Fruit fly (Drosophila melanogaster) whole organism, embryonic: ENCODE data around the gene CG17717.

Source experiments
- CG1024 ChIP-seq: fragments of 200-800 bp; sonication (Bioruptor generic); IDR thresholded peaks from 2 replicates; pipeline ENCODE4 v1.3.6; 2022; ENCODE audit warnings: missing biosample characterization, missing genetic modification characterization
- CG12071 ChIP-seq: fragments of 200-800 bp; sonication (Bioruptor generic); optimal IDR thresholded peaks from 3 replicates; lab custom pipeline; 2018; ENCODE audit warnings: missing biosample characterization, mild to moderate bottlenecking, missing genetic modification characterization
- CG13624 ChIP-seq: fragments of 200-800 bp; sonication (Bioruptor generic); optimal IDR thresholded peaks from 2 replicates; lab custom pipeline; 2016; ENCODE audit warnings: missing biosample characterization, missing genetic modification characterization
- CG14860 ChIP-seq: fragments of 200-800 bp; sonication (Bioruptor generic); IDR thresholded peaks from 3 replicates; pipeline ENCODE4 v1.3.6; 2022; ENCODE audit warnings: missing biosample characterization, missing genetic modification characterization; ENCODE audit not compliant: partially characterized antibody
- CG15479 ChIP-seq: fragments of 200-800 bp; sonication (Bioruptor generic); optimal IDR thresholded peaks from 3 replicates; lab custom pipeline; 2019; ENCODE audit warnings: missing biosample characterization, mild to moderate bottlenecking, missing genetic modification characterization, moderate library complexity
- CG15514 ChIP-seq: fragments of 200-800 bp; sonication (Bioruptor generic); optimal IDR thresholded peaks from 3 replicates; lab custom pipeline; 2017; ENCODE audit warnings: missing biosample characterization, missing genetic modification characterization, mild to moderate bottlenecking, moderate library complexity, missing genetic modification reagents
- CG1647 ChIP-seq: fragments of 200-800 bp; sonication (Bioruptor generic); optimal IDR thresholded peaks from 3 replicates; lab custom pipeline; 2016; ENCODE audit warnings: missing biosample characterization, missing genetic modification characterization
- CG18619 ChIP-seq: fragments of 200-800 bp; sonication (Bioruptor generic); optimal IDR thresholded peaks from 3 replicates; lab custom pipeline; 2017; ENCODE audit warnings: missing biosample characterization, mild to moderate bottlenecking, missing genetic modification characterization
- CG2202 ChIP-seq: fragments of 200-800 bp; sonication (Bioruptor generic); optimal IDR thresholded peaks from 2 replicates; lab custom pipeline; 2018; ENCODE audit warnings: missing biosample characterization, mild to moderate bottlenecking, missing genetic modification characterization
- CG2875 ChIP-seq: fragments of 200-800 bp; sonication (Bioruptor generic); optimal IDR thresholded peaks from 2 replicates; lab custom pipeline; 2017; ENCODE audit warnings: missing biosample characterization, mild to moderate bottlenecking, missing genetic modification characterization, missing genetic modification reagents
- CG32767 ChIP-seq: fragments of 200-800 bp; sonication (Bioruptor generic); IDR thresholded peaks from 2 replicates; pipeline ENCODE4 v1.3.6; 2022; ENCODE audit warnings: missing biosample characterization, missing genetic modification characterization
- CG3281 ChIP-seq: fragments of 200-800 bp; sonication (Bioruptor generic); optimal IDR thresholded peaks from 3 replicates; lab custom pipeline; 2017; ENCODE audit warnings: missing biosample characterization, mild to moderate bottlenecking, missing genetic modification characterization
- CG3407 ChIP-seq: fragments of 200-800 bp; sonication (Bioruptor generic); optimal IDR thresholded peaks from 2 replicates; lab custom pipeline; 2018; ENCODE audit warnings: missing biosample characterization, mild to moderate bottlenecking, missing genetic modification characterization
- CG34224 ChIP-seq: fragments of 200-800 bp; sonication (Bioruptor generic); IDR thresholded peaks from 3 replicates; pipeline ENCODE4 v1.3.6; 2022; ENCODE audit warnings: missing biosample characterization, missing genetic modification characterization; ENCODE audit not compliant: partially characterized antibody
- CG4328 ChIP-seq: fragments of 200-800 bp; sonication (Bioruptor generic); optimal IDR thresholded peaks from 3 replicates; lab custom pipeline; 2017; ENCODE audit warnings: missing biosample characterization, missing genetic modification reagents, missing genetic modification characterization
- CG4404 ChIP-seq: fragments of 200-800 bp; sonication (Bioruptor generic); IDR thresholded peaks from 2 replicates; pipeline ENCODE4 v1.3.6; 2022; ENCODE audit warnings: missing biosample characterization, missing genetic modification characterization
- CG4424 ChIP-seq: fragments of 200-800 bp; sonication (Bioruptor generic); optimal IDR thresholded peaks from 3 replicates; lab custom pipeline; 2016; ENCODE audit warnings: missing biosample characterization, missing genetic modification characterization
- CG8290 ChIP-seq, 3 experiments: fragments of 200-800 bp; sonication (Bioruptor generic); optimal IDR thresholded peaks; 2 replicates each; lab custom pipeline; 2016 to 2019; ENCODE audit warnings: missing biosample characterization in 3 of 3, missing genetic modification characterization in 3 of 3, mild to moderate bottlenecking in 2 of 3, moderate library complexity in 1 of 3
- CG9215 ChIP-seq: fragments of 200-800 bp; sonication (Bioruptor generic); IDR thresholded peaks from 2 replicates; pipeline ENCODE4 v1.3.6; 2022; ENCODE audit warnings: missing biosample characterization, missing genetic modification characterization
- Chrac-16 ChIP-seq: fragments of 200-800 bp; sonication (Bioruptor generic); optimal IDR thresholded peaks from 3 replicates; lab custom pipeline; 2016; ENCODE audit warnings: missing biosample characterization, missing genetic modification characterization
- CoRest ChIP-seq: fragments of 200-800 bp; sonication (Bioruptor generic); optimal IDR thresholded peaks from 3 replicates; lab custom pipeline; 2018; ENCODE audit warnings: missing biosample characterization, mild to moderate bottlenecking, missing genetic modification characterization, moderate library complexity
- Hand ChIP-seq: fragments of 200-800 bp; sonication (Bioruptor generic); optimal IDR thresholded peaks from 2 replicates; lab custom pipeline; 2017; ENCODE audit warnings: mild to moderate bottlenecking, missing biosample characterization, missing genetic modification reagents, missing genetic modification characterization
- Hmr ChIP-seq: fragments of 200-800 bp; sonication (Bioruptor generic); optimal IDR thresholded peaks from 3 replicates; lab custom pipeline; 2017; ENCODE audit warnings: mild to moderate bottlenecking, missing biosample characterization, missing genetic modification reagents, missing genetic modification characterization
- Hr39 ChIP-seq: fragments of >200 bp; optimal IDR thresholded peaks from 2 replicates; lab custom pipeline; 2017
- Med ChIP-seq: fragments of 200-800 bp; sonication (Bioruptor generic); peaks from one replicate; lab custom pipeline; 2016; ENCODE audit warnings: missing biosample characterization, missing genetic modification characterization, mild to moderate bottlenecking, inconsistent platforms, moderate library complexity
- Meics ChIP-seq: fragments of 200-800 bp; sonication (Bioruptor generic); optimal IDR thresholded peaks from 2 replicates; lab custom pipeline; 2017; ENCODE audit warnings: missing biosample characterization, mild to moderate bottlenecking, missing genetic modification characterization
- Opbp ChIP-seq: fragments of 200-800 bp; sonication (Bioruptor generic); IDR thresholded peaks from 3 replicates; pipeline ENCODE4 v1.3.6; 2022; ENCODE audit warnings: missing biosample characterization, missing genetic modification characterization; ENCODE audit not compliant: partially characterized antibody
- Optix ChIP-seq: fragments of 200-800 bp; sonication (Bioruptor generic); IDR thresholded peaks from 3 replicates; pipeline ENCODE4 v1.3.6; 2022; ENCODE audit warnings: missing biosample characterization, missing genetic modification characterization
- Ptx1 ChIP-seq: fragments of 200-800 bp; sonication (Bioruptor generic); IDR thresholded peaks from 2 replicates; pipeline ENCODE4 v1.3.6; 2022; ENCODE audit warnings: missing biosample characterization, missing genetic modification characterization
- Ravus ChIP-seq: fragments of 200-800 bp; sonication (Bioruptor generic); IDR thresholded peaks from 2 replicates; pipeline ENCODE4 v1.3.6; 2022; ENCODE audit warnings: missing biosample characterization, missing genetic modification characterization
- Sox100B ChIP-seq: fragments of 200-800 bp; sonication (Bioruptor generic); optimal IDR thresholded peaks from 3 replicates; lab custom pipeline; 2018; ENCODE audit warnings: missing biosample characterization, mild to moderate bottlenecking, missing genetic modification characterization
- ap ChIP-seq: fragments of 200-800 bp; sonication (Bioruptor generic); IDR thresholded peaks from 2 replicates; pipeline ENCODE4 v1.3.6; 2022; ENCODE audit warnings: missing biosample characterization, missing genetic modification characterization
- bcd ChIP-seq: fragments of 200-800 bp; sonication (Bioruptor generic); optimal IDR thresholded peaks from 2 replicates; lab custom pipeline; 2017; ENCODE audit warnings: missing biosample characterization, mild to moderate bottlenecking, missing genetic modification characterization
- cato ChIP-seq: fragments of 200-800 bp; sonication (Bioruptor generic); optimal IDR thresholded peaks from 2 replicates; lab custom pipeline; 2016; ENCODE audit warnings: missing biosample characterization, missing genetic modification characterization, borderline replicate concordance
- ewg ChIP-seq: fragments of 200-800 bp; sonication (Bioruptor generic); optimal IDR thresholded peaks from 3 replicates; lab custom pipeline; 2017; ENCODE audit warnings: mild to moderate bottlenecking, missing biosample characterization, missing genetic modification reagents, missing genetic modification characterization
- grau ChIP-seq: fragments of 200-800 bp; optimal IDR thresholded peaks from 3 replicates; lab custom pipeline; 2019; ENCODE audit warnings: missing biosample characterization, mild to moderate bottlenecking, missing genetic modification characterization, moderate library complexity
- jigr1 ChIP-seq: fragments of 200-800 bp; sonication (Bioruptor generic); IDR thresholded peaks from 3 replicates; pipeline ENCODE4 v1.3.6; 2022; ENCODE audit warnings: missing biosample characterization, missing genetic modification characterization
- jumu ChIP-seq: fragments of 200-800 bp; sonication (Bioruptor generic); optimal IDR thresholded peaks from 3 replicates; lab custom pipeline; 2016; ENCODE audit warnings: missing biosample characterization, missing genetic modification characterization
- ken ChIP-seq: fragments of 200-800 bp; sonication (Bioruptor generic); IDR thresholded peaks from 3 replicates; pipeline ENCODE4 v1.3.6; 2022; ENCODE audit warnings: missing biosample characterization, missing genetic modification characterization
- lbe ChIP-seq: fragments of 200-800 bp; sonication (Bioruptor generic); optimal IDR thresholded peaks from 2 replicates; lab custom pipeline; 2016; ENCODE audit warnings: missing biosample characterization, mild to moderate bottlenecking, missing genetic modification characterization
- nom ChIP-seq: fragments of 200-800 bp; sonication (Bioruptor generic); optimal IDR thresholded peaks from 2 replicates; lab custom pipeline; 2017; ENCODE audit warnings: missing biosample characterization, missing genetic modification characterization, mild to moderate bottlenecking, moderate library complexity, missing genetic modification reagents
- ro ChIP-seq: fragments of 200-800 bp; sonication (Bioruptor generic); IDR thresholded peaks from 2 replicates; pipeline ENCODE4 v1.3.6; 2022; ENCODE audit warnings: missing biosample characterization, missing genetic modification characterization
- sens ChIP-seq: fragments of 200-800 bp; sonication (Bioruptor generic); peaks from one replicate; lab custom pipeline; 2016; ENCODE audit warnings: missing biosample characterization, missing genetic modification characterization
- stwl ChIP-seq: fragments of 200-800 bp; sonication (Bioruptor generic); optimal IDR thresholded peaks from 3 replicates; lab custom pipeline; 2018; ENCODE audit warnings: missing biosample characterization, mild to moderate bottlenecking, missing genetic modification characterization, moderate library complexity
- tx ChIP-seq: fragments of 200-800 bp; sonication (Bioruptor generic); optimal IDR thresholded peaks from 2 replicates; lab custom pipeline; 2016; ENCODE audit warnings: missing biosample characterization, missing genetic modification characterization
- vnd ChIP-seq: fragments of 200-800 bp; sonication (Bioruptor generic); IDR thresholded peaks from 3 replicates; pipeline ENCODE4 v1.3.6; 2022; ENCODE audit warnings: missing biosample characterization, missing genetic modification characterization; ENCODE audit not compliant: partially characterized antibody
- wdn ChIP-seq: fragments of 200-800 bp; sonication (Bioruptor generic); IDR thresholded peaks from 2 replicates; pipeline ENCODE4 v1.3.6; 2022; ENCODE audit warnings: missing biosample characterization, missing genetic modification characterization

CG17717 gene

DNA sequence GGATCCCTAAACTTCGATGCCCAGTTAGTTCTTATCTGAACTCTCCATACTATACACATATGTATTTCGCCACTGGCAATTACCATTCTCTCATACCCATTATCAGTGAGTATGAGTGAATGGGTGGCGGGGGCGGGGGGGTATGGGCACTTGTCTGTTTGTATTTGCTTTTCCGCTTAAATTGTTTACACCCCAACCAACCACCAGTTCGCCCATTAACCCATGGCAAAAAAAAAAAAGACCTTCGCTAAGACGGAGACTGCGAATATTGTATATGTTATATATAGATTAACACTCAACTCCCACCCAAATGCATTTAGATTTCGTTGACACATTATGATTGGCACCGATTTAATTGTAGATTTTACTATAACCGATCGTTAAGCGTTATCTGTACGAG lies 3.0 kb downstream of the CG17717 start (continued):
- TF ChIP-seq CG3407 (GFP tag; lab: Kevin White, UChicago) (peak; percentile 10), wdn (GFP tag; lab: Robert Waterston, UW) (no peak), CG8290 (GFP tag; optimal IDR thresholded peaks at IDR 0.05; lab: Kevin White, UChicago) (no peak), CG8290 (tag; optimal IDR thresholded peaks at IDR 0.05; lab: Kevin White, UChicago) (peak in 1 of 2 experiments; percentile 64), Hmr (GFP tag; lab: Kevin White, UChicago) (peak; percentile 77), CG12071 (GFP tag; lab: Kevin White, UChicago) (peak; percentile 37), cato (GFP tag; lab: Kevin White, UChicago) (no peak), Ravus (no peak), jigr1 (GFP tag; lab: Robert Waterston, UW) (no peak), Ptx1 (GFP tag; lab: Robert Waterston, UW) (no peak), CG15514 (GFP tag; lab: Kevin White, UChicago) (peak; percentile 51), Chrac-16 (GFP tag; lab: Kevin White, UChicago) (no peak), CG4404 (no peak), bcd (GFP tag; lab: Kevin White, UChicago) (peak; percentile 18), Hand (GFP tag; lab: Kevin White, UChicago) (no peak), ap (GFP tag; lab: Robert Waterston, UW) (no peak), Opbp (GFP tag; lab: Robert Waterston, UW) (no peak), CG13624 (GFP tag; lab: Kevin White, UChicago) (no peak), ro (GFP tag; lab: Robert Waterston, UW) (no peak), CG3281 (peak; percentile 62), sens (peak; percentile 59)

DNA sequence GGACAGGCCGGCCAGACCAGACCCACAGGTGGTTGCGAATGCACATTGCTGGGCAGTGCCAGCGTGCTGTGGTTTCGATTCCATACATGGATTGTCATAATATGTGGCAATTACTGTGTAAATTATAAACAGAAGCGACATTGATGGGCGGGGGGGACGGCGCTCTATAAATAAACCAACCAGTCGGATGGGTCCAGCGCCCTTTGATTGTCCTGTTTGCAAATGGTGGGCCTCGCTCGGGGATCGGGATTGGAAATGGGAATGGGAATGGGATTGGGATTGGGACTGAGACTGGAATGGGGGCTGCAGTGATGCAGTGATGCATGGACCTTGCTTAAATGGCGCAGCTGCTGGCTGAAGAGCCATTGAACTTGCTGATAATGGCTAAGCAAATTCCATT lies 3.7 kb downstream of the CG17717 start:
- TF ChIP-seq Optix, result 0 out of 3 replicates have a peak, but pooled peaks have one; percentile 12
- peak; percentile 0 for TF ChIP-seq Med (GFP tag; lab: Kevin White, UChicago)
- TF ChIP-seq nom, result peak; percentile 32
- no peak for TF ChIP-seq CoRest (tag; lab: Kevin White, UChicago)

DNA sequence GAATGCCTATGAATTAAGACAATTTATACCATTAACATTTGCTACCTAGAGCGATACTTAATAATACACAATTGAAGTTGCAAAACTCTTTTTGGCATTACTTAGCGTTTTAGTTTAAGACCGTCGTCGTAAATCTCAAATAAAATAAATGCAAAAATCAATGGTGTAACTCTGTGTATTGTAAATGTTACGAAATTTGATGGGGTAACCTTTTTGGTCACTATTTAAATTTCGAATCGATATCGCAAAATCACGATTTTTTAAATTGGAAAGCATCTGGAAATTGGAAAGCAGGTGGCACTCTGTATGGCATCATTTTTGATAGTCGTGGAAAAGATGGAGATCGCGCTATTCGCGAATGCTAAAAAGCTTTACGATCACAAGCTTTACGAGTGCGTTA lies 7.7 kb downstream of the CG17717 start, which contains the start of gene APC7:
TSS of gene APC7 (plus strand) at position 301 of the 400 bp plus-strand sequence.
- no peak for TF ChIP-seq Sox100B

- TF ChIP-seq jumu (peak; percentile 90), Hr39 (lab: Kevin White, UChicago) (no peak), CG2875 (GFP tag; lab: Kevin White, UChicago) (no peak), vnd (no peak), tx (GFP tag; lab: Kevin White, UChicago) (no peak), CG14860 (no peak), grau (tag; lab: Kevin White, UChicago) (no peak), CG1024 (peak; percentile 94), lbe (peak; percentile 93), ken (GFP tag; lab: Robert Waterston, UW) (peak; percentile 92), CG2202 (tag; lab: Kevin White, UChicago) (no peak), Meics (peak; percentile 95), CG34224 (GFP tag; lab: Robert Waterston, UW) (no peak), CG32767 (GFP tag; lab: Robert Waterston, UW) (no peak), ewg (GFP tag; lab: Kevin White, UChicago) (peak; percentile 1), CG4328 (GFP tag; lab: Kevin White, UChicago) (no peak), stwl (tag; lab: Kevin White, UChicago) (peak; percentile 67), CG4424 (GFP tag; lab: Kevin White, UChicago) (peak; percentile 86), CG15479 (GFP tag; lab: Kevin White, UChicago) (no peak), CG9215 (GFP tag; lab: Robert Waterston, UW) (peak; percentile 95), CG1647 (GFP tag; lab: Kevin White, UChicago) (peak; percentile 84), CG18619 (GFP tag; lab: Kevin White, UChicago) (no peak)
Observed at dm6 chrX:6599233-6599632, 10.1 kb downstream of the CG17717 start.
